Fruit fly (Drosophila melanogaster): ENCODE data around the gene CG6026.

The CG6026 gene

dm6 chr3R:18985114-18985785 lies 48.1 kb upstream of the CG6026 start (continued):
- TF ChIP-seq CG9932 (GFP tag; IDR thresholded peaks at IDR 0.05) (peak; percentile 52; the same call in 1 of the 2 replicates), gcm2 (GFP tag; optimal IDR thresholded peaks at IDR 0.05) (no peak), CHES-1-like (GFP tag; optimal IDR thresholded peaks at IDR 0.05) (no peak), chif (GFP tag; optimal IDR thresholded peaks at IDR 0.05) (no peak), CG15011 (GFP tag; optimal IDR thresholded peaks at IDR 0.05) (peak; percentile 22), lola (GFP tag; optimal IDR thresholded peaks at IDR 0.05) (no peak), CG4707 (GFP tag; optimal IDR thresholded peaks at IDR 0.05) (no peak), CG12071 (GFP tag; optimal IDR thresholded peaks at IDR 0.05) (no peak), HLH4C (GFP tag; IDR thresholded peaks at IDR 0.05; ENCODE audit: partially characterized antibody) (no peak), D19A (tag; optimal IDR thresholded peaks at IDR 0.05) (peak; percentile 52), fd3F (GFP tag; optimal IDR thresholded peaks at IDR 0.05) (peak; percentile 5), nerfin-1 (tag; optimal IDR thresholded peaks at IDR 0.05) (no peak), wek (GFP tag; optimal IDR thresholded peaks at IDR 0.05) (no peak), MBD-R2 (GFP tag; IDR thresholded peaks at IDR 0.05) (no peak; the same call in 1 of the 2 replicates), CG15514 (GFP tag; optimal IDR thresholded peaks at IDR 0.05) (peak; percentile 42), unpg (GFP tag; optimal IDR thresholded peaks at IDR 0.05) (no peak), Rfx (GFP tag; IDR thresholded peaks at IDR 0.05) (no peak), gce (GFP tag; IDR thresholded peaks at IDR 0.05) (no peak), Spps (tag; optimal IDR thresholded peaks at IDR 0.05) (no peak), Ets65A (GFP tag) (no peak), sc (optimal IDR thresholded peaks at IDR 0.05) (no peak), sc (GFP tag; optimal IDR thresholded peaks at IDR 0.05) (no peak), peb (GFP tag; IDR thresholded peaks at IDR 0.05) (no peak), CG9817 (tag; optimal IDR thresholded peaks at IDR 0.05) (peak; percentile 26), CG9797 (GFP tag; optimal IDR thresholded peaks at IDR 0.05) (no peak), CG9727 (GFP tag; optimal IDR thresholded peaks at IDR 0.05) (peak; percentile 63), Mrtf (GFP tag; IDR thresholded peaks at IDR 0.05) (no peak), pho (GFP tag; optimal IDR thresholded peaks at IDR 0.05) (no peak), Deaf1 (tag; optimal IDR thresholded peaks at IDR 0.05) (peak; percentile 29), CG10543 (GFP tag; optimal IDR thresholded peaks at IDR 0.05) (no peak), Xbp1 (GFP tag; optimal IDR thresholded peaks at IDR 0.05) (no peak), maf-S (GFP tag; optimal IDR thresholded peaks at IDR 0.05) (no peak), CG5245 (GFP tag; optimal IDR thresholded peaks at IDR 0.05) (no peak), tap (tag; optimal IDR thresholded peaks at IDR 0.05) (no peak), org-1 (GFP tag; optimal IDR thresholded peaks at IDR 0.05) (peak; percentile 21), p53 (GFP tag; optimal IDR thresholded peaks at IDR 0.05) (no peak), Jarid2 (GFP tag; optimal IDR thresholded peaks at IDR 0.05) (no peak), NK7.1 (GFP tag; optimal IDR thresholded peaks at IDR 0.05) (no peak), BtbVII (GFP tag; optimal IDR thresholded peaks at IDR 0.05) (peak; percentile 57), Atf6 (GFP tag; IDR thresholded peaks at IDR 0.05) (0 out of 2 replicates have a peak, but pooled peaks have one; percentile 28), Xrp1 (GFP tag; IDR thresholded peaks at IDR 0.05) (peak; percentile 33; the same call in 1 of the 2 replicates), CG4854 (GFP tag; optimal IDR thresholded peaks at IDR 0.05) (no peak), otp (GFP tag; IDR thresholded peaks at IDR 0.05) (no peak), Hmr (GFP tag; optimal IDR thresholded peaks at IDR 0.05) (peak; percentile 77), ara (GFP tag; IDR thresholded peaks at IDR 0.05) (no peak), br (optimal IDR thresholded peaks at IDR 0.05) (no peak), CG7357 (GFP tag; IDR thresholded peaks at IDR 0.05) (no peak), seq (GFP tag; IDR thresholded peaks at IDR 0.05) (no peak), schlank (tag; optimal IDR thresholded peaks at IDR 0.05) (no peak), CG8944 (GFP tag; optimal IDR thresholded peaks at IDR 0.05) (no peak), CG13894 (tag; optimal IDR thresholded peaks at IDR 0.05) (peak; percentile 20)
